Fruit fly (Drosophila melanogaster) whole organism, larva: ENCODE measurements around the gene eRF1.

Experiments used
- noc ChIP-seq: fragments of 200-800 bp; sonication (Bioruptor generic); optimal IDR thresholded peaks from 3 replicates; lab custom pipeline; 2019; ENCODE audit warnings: missing biosample characterization, mild to moderate bottlenecking, missing genetic modification characterization, moderate library complexity

The eRF1 gene

dm6 chr3L:20353149-20353548, 5.0 kb downstream of the eRF1 start, which contains the start of gene CG5618:
TSS of gene CG5618 (plus strand) at chr3L:20353449.
- no peak for TF ChIP-seq noc (tag; lab: Kevin White, UChicago)

- no peak for TF ChIP-seq noc (tag; lab: Kevin White, UChicago)
Measured at dm6 chr3L:20353726-20354332, 5.7 kb downstream of the eRF1 start.

- TF ChIP-seq noc (tag; lab: Kevin White, UChicago): no peak
Measured at dm6 chr3L:20354363-20354762, 6.2 kb downstream of the eRF1 start.

- no peak for TF ChIP-seq noc (tag; lab: Kevin White, UChicago)
Measured at dm6 chr3L:20354872-20355271, 6.7 kb downstream of the eRF1 start.

- no peak for TF ChIP-seq noc (tag; lab: Kevin White, UChicago)
Measured at dm6 chr3L:20356613-20357012, 8.5 kb downstream of the eRF1 start, which contains the start of gene kin17. TSS of gene kin17 (plus strand) at chr3L:20356807.

dm6 chr3L:20358212-20358611, 10.1 kb downstream of the eRF1 start, which contains the start of gene CG5665:
TSS of gene CG5665 (plus strand) at chr3L:20358512.
- no peak for TF ChIP-seq noc (tag; lab: Kevin White, UChicago)

- no peak for TF ChIP-seq noc (tag; lab: Kevin White, UChicago)
Measured at dm6 chr3L:20361389-20361788, 13.2 kb downstream of the eRF1 start, which contains the start of gene Prim2. TSS of gene Prim2 (minus strand) at chr3L:20361585.

dm6 chr3L:20366074-20366473, 17.9 kb downstream of the eRF1 start:
- TF ChIP-seq noc (tag; lab: Kevin White, UChicago): no peak

dm6 chr3L:20366674-20367372, 18.7 kb downstream of the eRF1 start, which contains the start of the genes Toll-9 and in:
TSS of gene Toll-9 (minus strand) at chr3L:20366724.
TSS of gene in (plus strand) at chr3L:20367198.
- no peak for TF ChIP-seq noc (tag; lab: Kevin White, UChicago)

dm6 chr3L:20370013-20370412, 21.9 kb downstream of the eRF1 start, which contains the start of gene CG13247:
TSS of gene CG13247 (plus strand) at chr3L:20370313.
- TF ChIP-seq noc (tag; lab: Kevin White, UChicago): no peak

- TF ChIP-seq noc (tag; lab: Kevin White, UChicago): no peak
Measured at dm6 chr3L:20375467-20375866, 27.3 kb downstream of the eRF1 start.

dm6 chr3L:20375878-20376563, 27.9 kb downstream of the eRF1 start, which contains the start of the genes Ide and RhoBTB:
TSS of gene Ide (minus strand) at chr3L:20375896.
TSS of gene RhoBTB (plus strand) at chr3L:20376242.
- TF ChIP-seq noc (tag; lab: Kevin White, UChicago): peak; percentile 75

dm6 chr3L:20376564-20376920, 28.4 kb downstream of the eRF1 start:
- TF ChIP-seq noc (tag; lab: Kevin White, UChicago): no peak

dm6 chr3L:20379496-20379895, 31.3 kb downstream of the eRF1 start:
- TF ChIP-seq noc (tag; lab: Kevin White, UChicago): no peak

- TF ChIP-seq noc (tag; lab: Kevin White, UChicago): peak; percentile 81
Measured at dm6 chr3L:20384086-20384810, 36.1 kb downstream of the eRF1 start, which contains the start of the genes CG5498 and fbl. TSS of gene CG5498 (minus strand) at chr3L:20384109. TSS of gene fbl (plus strand) at chr3L:20384429.
